Worm (Caenorhabditis elegans) whole organism, late embryonic: Measurements from ENCODE around the gene F46B3.9.

ENCODE experiments used
- K09A11.1 ChIP-seq: sonication (generic microtip); optimal IDR thresholded peaks from 2 replicates; lab custom pipeline; 2017; ENCODE audit warnings: antibody characterized with exemption, mild to moderate bottlenecking, missing genetic modification characterization, missing compliant biosample characterization; ENCODE audit not compliant: insufficient read depth
- pag-3 ChIP-seq: sonication (generic microtip); optimal IDR thresholded peaks from 2 replicates; lab custom pipeline; 2016; ENCODE audit warnings: missing compliant biosample characterization, missing genetic modification characterization, borderline replicate concordance

DNA sequence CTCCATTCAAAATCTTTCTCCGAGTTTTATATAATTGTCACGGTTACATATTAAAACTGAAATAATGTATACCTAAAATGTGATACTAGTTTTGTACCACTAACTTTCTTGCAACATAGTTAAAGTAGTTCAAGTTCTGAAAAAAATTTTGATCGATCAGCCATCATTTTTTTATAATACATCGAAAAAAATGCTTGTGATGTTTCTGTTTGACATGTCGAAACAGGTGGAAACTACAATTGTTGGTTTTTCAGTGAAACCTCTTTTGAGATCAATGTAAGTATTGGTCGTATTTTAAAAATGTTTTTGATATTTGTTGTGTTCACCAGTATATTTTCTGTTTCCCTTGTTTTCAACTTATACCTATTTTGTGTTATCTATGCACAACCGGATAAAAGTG is 13.4 kb upstream of the F46B3.9 start, which contains the start of gene srxa-14:
- TF ChIP-seq K09A11.1 (tag; lab: Kevin White, UChicago) (no peak), pag-3 (tag; lab: Kevin White, UChicago) (no peak)
